Fruit fly (Drosophila melanogaster): ENCODE data around the gene CG32817.
A peak's percentile ranks its signal among the peaks of the same experiment; 100 is the strongest.

Gene CG32817

dm6 chrX:443981-444550 is 34.8 kb upstream of the CG32817 start:
- TF ChIP-seq CG8359 (GFP tag; optimal IDR thresholded peaks at IDR 0.05; ENCODE audit: borderline replicate concordance) (no peak), nom (GFP tag; optimal IDR thresholded peaks at IDR 0.05) (peak; percentile 29), CG7271 (tag; optimal IDR thresholded peaks at IDR 0.05) (no peak), Stat92E (GFP tag; optimal IDR thresholded peaks at IDR 0.05) (no peak), gem (tag; optimal IDR thresholded peaks at IDR 0.05) (peak; percentile 1), Oaz (GFP tag; IDR thresholded peaks at IDR 0.05) (no peak), lbe (GFP tag; optimal IDR thresholded peaks at IDR 0.05) (peak; percentile 22), Hsf (GFP tag; optimal IDR thresholded peaks at IDR 0.05) (no peak), corto (GFP tag; optimal IDR thresholded peaks at IDR 0.05) (peak; percentile 41), CG7987 (GFP tag; optimal IDR thresholded peaks at IDR 0.05) (no peak), ash1 (GFP tag; optimal IDR thresholded peaks at IDR 0.05) (no peak), caup (GFP tag; optimal IDR thresholded peaks at IDR 0.05; ENCODE audit: severe bottlenecking) (no peak), MBD-R2 (GFP tag; IDR thresholded peaks at IDR 0.05) (no peak), CG12155 (GFP tag; optimal IDR thresholded peaks at IDR 0.05) (no peak), sens (GFP tag) (peak; percentile 67), Xrp1 (GFP tag; IDR thresholded peaks at IDR 0.05) (peak; percentile 26; the same call in 1 of the 2 replicates), CG16863 (GFP tag; optimal IDR thresholded peaks at IDR 0.05) (no peak), Med (GFP tag) (no peak)

- TF ChIP-seq Ets65A (GFP tag) (peak; percentile 52), nom (GFP tag; optimal IDR thresholded peaks at IDR 0.05) (peak; percentile 10), otp (GFP tag; IDR thresholded peaks at IDR 0.05) (no peak)
Measured at dm6 chrX:446002-446401, 32.9 kb upstream of the CG32817 start.

- no peak for TF ChIP-seq pb (GFP tag; optimal IDR thresholded peaks at IDR 0.05)
- no peak for TF ChIP-seq CG2120 (GFP tag; optimal IDR thresholded peaks at IDR 0.05)
- no peak for TF ChIP-seq prd (optimal IDR thresholded peaks at IDR 0.05)
- peak; percentile 28; the same call in 1 of the 3 replicates for TF ChIP-seq prd (GFP tag; IDR thresholded peaks at IDR 0.05)
- no peak for TF ChIP-seq sens-2 (GFP tag; IDR thresholded peaks at IDR 0.05)
- TF ChIP-seq lbe (GFP tag; optimal IDR thresholded peaks at IDR 0.05) = peak; percentile 58
- TF ChIP-seq Gsc (GFP tag; IDR thresholded peaks at IDR 0.05) = no peak
- no peak for TF ChIP-seq CG15073 (GFP tag; optimal IDR thresholded peaks at IDR 0.05)
- peak in 1 of 2 experiments; percentile 36 for TF ChIP-seq bsh (GFP tag; optimal IDR thresholded peaks at IDR 0.05)
- no peak for TF ChIP-seq lilli (GFP tag; optimal IDR thresholded peaks at IDR 0.05)
- no peak for TF ChIP-seq CG8089 (GFP tag; optimal IDR thresholded peaks at IDR 0.05)
- TF ChIP-seq Antp (GFP tag; optimal IDR thresholded peaks at IDR 0.05) = no peak
- TF ChIP-seq Drgx (GFP tag; IDR thresholded peaks at IDR 0.05) = peak; percentile 34; the same call in 1 of the 2 replicates
- TF ChIP-seq Scr (GFP tag; IDR thresholded peaks at IDR 0.05; ENCODE audit: partially characterized antibody) = no peak
- TF ChIP-seq slp2 (GFP tag; optimal IDR thresholded peaks at IDR 0.05) = no peak
- TF ChIP-seq sima (GFP tag; optimal IDR thresholded peaks at IDR 0.05) = no peak
- peak; percentile 43 for TF ChIP-seq corto (GFP tag; optimal IDR thresholded peaks at IDR 0.05)
Measured at dm6 chrX:448270-448669, 30.6 kb upstream of the CG32817 start.

- TF ChIP-seq CG4404 (GFP tag; IDR thresholded peaks at IDR 0.05) (no peak), slbo (GFP tag; IDR thresholded peaks at IDR 0.05) (no peak), yki (optimal IDR thresholded peaks at IDR 0.05) (no peak)
Measured at dm6 chrX:448978-449377, 29.9 kb upstream of the CG32817 start.

Measured in whole organism, embryonic.